Worm (Caenorhabditis elegans) whole organism, L4/young adult: Measurements from ENCODE around the gene nhr-67.

Source experiments
- W03F9.2 ChIP-seq: fragments of 150-350 bp; optimal IDR thresholded peaks from 2 replicates; lab custom pipeline; 2014; ENCODE audit warnings: missing biosample characterization, missing genetic modification characterization
- him-1 ChIP-seq: sonication (generic microtip); optimal IDR thresholded peaks from 2 replicates; lab custom pipeline; 2016; ENCODE audit warnings: missing genotype, missing genetic modification reagents, missing genetic modification characterization, missing compliant biosample characterization

ce11 chrIV:11130774-11131173, 38.8 kb upstream of the nhr-67 start:
- TF ChIP-seq him-1 (no peak), W03F9.2 (no peak)
